2 fruit fly cellular contexts compared by ENCODE assay signal in genomic region chr2L:14038718-14039117, dm6.
TF ChIP-seq lines count a peak whose summit lies in the region.

No protein-coding gene starts in this region.

- TF ChIP-seq CTCF in whole organism, embryonic (GFP tag; optimal IDR thresholded peaks at IDR 0.05; lab: Kevin White, UChicago) = no peak

TF ChIP-seq in whole organism, embryonic, 481 proteins besides CTCF, POLR2A, EP300 and RAD21:
- TF ChIP-seq Dbx (GFP tag; IDR thresholded peaks at IDR 0.05; lab: Robert Waterston, UW) = 0 out of 3 replicates have a peak, but pooled peaks have one; percentile 11
- TF ChIP-seq croc (GFP tag; conservative IDR thresholded peaks at IDR 0.05; lab: Robert Waterston, UW) = no peak
- TF ChIP-seq CG30403 (GFP tag; optimal IDR thresholded peaks at IDR 0.05; lab: Kevin White, UChicago) = no peak
- TF ChIP-seq zen2 (GFP tag; IDR thresholded peaks at IDR 0.05; lab: Robert Waterston, UW; ENCODE audit: partially characterized antibody) = 0 out of 3 replicates have a peak, but pooled peaks have one; percentile 30
- TF ChIP-seq Deaf1 (tag; optimal IDR thresholded peaks at IDR 0.05; lab: Kevin White, UChicago) = peak; percentile 93
- peak; percentile 62 for TF ChIP-seq CG6654 (GFP tag; optimal IDR thresholded peaks at IDR 0.05; lab: Kevin White, UChicago)
- no peak for TF ChIP-seq dati (GFP tag; IDR thresholded peaks at IDR 0.05; lab: Robert Waterston, UW)
- peak; percentile 83 for TF ChIP-seq Ets65A (GFP tag; lab: Kevin White, UChicago)
- 0 out of 2 replicates have a peak, but pooled peaks have one; percentile 58 for TF ChIP-seq CG16779 (GFP tag; IDR thresholded peaks at IDR 0.05; lab: Robert Waterston, UW)
- TF ChIP-seq ranshi (GFP tag; IDR thresholded peaks at IDR 0.05; lab: Robert Waterston, UW) = no peak
- TF ChIP-seq tin (GFP tag; optimal IDR thresholded peaks at IDR 0.05; lab: Kevin White, UChicago) = no peak
- 0 out of 4 replicates have a peak, but pooled peaks have one; percentile 66 for TF ChIP-seq chinmo (GFP tag; IDR thresholded peaks at IDR 0.05; lab: Robert Waterston, UW; ENCODE audit: partially characterized antibody)
- peak; percentile 30 to 61 for TF ChIP-seq Trl (optimal IDR thresholded peaks at IDR 0.05; lab: Kevin White, UChicago)
- no peak for TF ChIP-seq Trl (GFP tag; optimal IDR thresholded peaks at IDR 0.05; lab: Kevin White, UChicago)
- no peak for TF ChIP-seq CG12744 (GFP tag; optimal IDR thresholded peaks at IDR 0.05; lab: Kevin White, UChicago)
- TF ChIP-seq kni (GFP tag; optimal IDR thresholded peaks at IDR 0.05; lab: Kevin White, UChicago) = no peak
- TF ChIP-seq nmo (GFP tag; optimal IDR thresholded peaks at IDR 0.05; lab: Kevin White, UChicago) = no peak
- no peak for TF ChIP-seq CG1832 (GFP tag; optimal IDR thresholded peaks at IDR 0.05; lab: Kevin White, UChicago)
- peak; percentile 81 for TF ChIP-seq CG3163 (GFP tag; optimal IDR thresholded peaks at IDR 0.05; lab: Kevin White, UChicago)
- no peak for TF ChIP-seq vfl (GFP tag; optimal IDR thresholded peaks at IDR 0.05; lab: Kevin White, UChicago)

TF ChIP-seq in whole organism, prepupa, 60 proteins besides CTCF, POLR2A, EP300 and RAD21:
- TF ChIP-seq Eip78C (GFP tag; lab: Kevin White, UChicago) (peak; percentile 2), CG32006 (GFP tag; optimal IDR thresholded peaks at IDR 0.05; lab: Kevin White, UChicago) (no peak), Hr39 (GFP tag; optimal IDR thresholded peaks at IDR 0.05; lab: Kevin White, UChicago) (no peak)

Comparison
In these comparisons a context has a peak if more than half of its experiments do, and no peak if none do; other contexts are left out.
1. Of the 7 proteins assayed by ChIP-seq in both whole organism, embryonic and whole organism, prepupa: peak only in whole organism, embryonic: CG16779; only in whole organism, prepupa: none; in both: none; in neither: 6.